Worm (Caenorhabditis elegans): ENCODE data around the gene F13B6.1.

DNA sequence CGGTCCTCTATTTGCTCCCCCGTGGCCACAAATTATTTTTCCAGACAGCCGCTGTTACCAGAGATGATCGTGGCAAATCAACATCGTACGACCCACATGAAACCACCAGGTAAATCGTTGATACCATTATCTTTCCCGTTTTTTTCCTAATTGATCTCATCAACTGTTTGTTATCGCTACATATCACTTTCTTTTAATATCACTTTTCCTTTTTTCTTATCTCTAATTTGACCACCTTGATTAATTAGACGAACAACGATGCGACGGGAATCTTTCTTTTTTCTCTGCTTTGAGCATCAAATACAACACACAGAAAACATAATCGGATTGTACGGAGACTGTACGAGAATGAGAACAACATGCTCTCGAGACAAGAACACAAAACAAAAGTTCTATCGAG, 16.1 kb upstream of the F13B6.1 start:
- TF ChIP-seq flt-1 (GFP tag; IDR thresholded peaks at IDR 0.05) (no peak), ama-1 (optimal IDR thresholded peaks at IDR 0.05) (no peak), hnd-1 (tag; optimal IDR thresholded peaks at IDR 0.05) (no peak), tra-4 (tag; optimal IDR thresholded peaks at IDR 0.05) (no peak), B0310.2 (tag; optimal IDR thresholded peaks at IDR 0.05) (no peak), hmbx-1 (tag; optimal IDR thresholded peaks at IDR 0.05) (no peak), tbx-37 (GFP tag; conservative IDR thresholded peaks at IDR 0.05) (no peak), pes-1 (GFP tag; IDR thresholded peaks at IDR 0.05) (no peak), scrt-1 (GFP tag; IDR thresholded peaks at IDR 0.05) (no peak), sea-1 (GFP tag; conservative IDR thresholded peaks at IDR 0.05) (no peak)

Measured in whole organism, early embryonic.